Worm (Caenorhabditis elegans): ENCODE results near the gene chtl-1.

The chtl-1 gene

ce11 chrX:5387629-5388028 lies 23.5 kb upstream of the chtl-1 start:
- TF ChIP-seq nhr-85 (tag) (no peak), alr-1 (tag; optimal IDR thresholded peaks at IDR 0.05; ENCODE audit: borderline replicate concordance) (no peak), swsn-7 (tag; optimal IDR thresholded peaks at IDR 0.05) (peak; percentile 12), irx-1 (tag; optimal IDR thresholded peaks at IDR 0.05) (no peak), ets-5 (GFP tag; IDR thresholded peaks at IDR 0.05) (no peak), nhr-12 (tag; optimal IDR thresholded peaks at IDR 0.05) (no peak), hlh-4 (tag; optimal IDR thresholded peaks at IDR 0.05) (peak; percentile 86), unc-30 (tag; optimal IDR thresholded peaks at IDR 0.05) (no peak), isw-1 (GFP tag; IDR thresholded peaks at IDR 0.05) (no peak), mdl-1 (tag; optimal IDR thresholded peaks at IDR 0.05) (no peak), ceh-63 (GFP tag; optimal IDR thresholded peaks at IDR 0.05) (no peak), elt-3 (tag; optimal IDR thresholded peaks at IDR 0.05) (no peak), egl-13 (tag; optimal IDR thresholded peaks at IDR 0.05) (no peak), sup-37 (GFP tag; optimal IDR thresholded peaks at IDR 0.05) (no peak), ama-1 (optimal IDR thresholded peaks at IDR 0.05) (no peak), lin-13 (GFP tag; optimal IDR thresholded peaks at IDR 0.05) (no peak), pax-3 (tag; optimal IDR thresholded peaks at IDR 0.05) (no peak), sox-4 (tag; optimal IDR thresholded peaks at IDR 0.05) (peak; percentile 38), lin-14 (GFP tag; optimal IDR thresholded peaks at IDR 0.05) (peak; percentile 53), grh-1 (GFP tag; IDR thresholded peaks at IDR 0.05) (no peak), nhr-237 (tag; optimal IDR thresholded peaks at IDR 0.05) (no peak), mef-2 (tag; optimal IDR thresholded peaks at IDR 0.05) (no peak), nhr-71 (tag; optimal IDR thresholded peaks at IDR 0.05) (peak; percentile 74), fkh-8 (tag; optimal IDR thresholded peaks at IDR 0.05) (peak; percentile 88), lin-15B (tag; optimal IDR thresholded peaks at IDR 0.05) (no peak), elt-2 (tag; optimal IDR thresholded peaks at IDR 0.05) (no peak), vab-15 (tag; optimal IDR thresholded peaks at IDR 0.05) (no peak), nhr-28 (tag; optimal IDR thresholded peaks at IDR 0.05) (no peak), mep-1 (tag; optimal IDR thresholded peaks at IDR 0.05) (peak; percentile 1), tbx-2 (tag; optimal IDR thresholded peaks at IDR 0.05) (no peak), zag-1 (tag; optimal IDR thresholded peaks at IDR 0.05) (no peak), nhr-84 (tag; optimal IDR thresholded peaks at IDR 0.05) (no peak), nhr-20 (tag; optimal IDR thresholded peaks at IDR 0.05) (no peak), nhr-47 (tag; optimal IDR thresholded peaks at IDR 0.05) (peak; percentile 65), lin-35 (GFP tag; optimal IDR thresholded peaks at IDR 0.05) (no peak), nhr-76 (tag; optimal IDR thresholded peaks at IDR 0.05) (no peak), pag-3 (tag; optimal IDR thresholded peaks at IDR 0.05; ENCODE audit: borderline replicate concordance, insufficient read depth) (no peak), ceh-8 (GFP tag; optimal IDR thresholded peaks at IDR 0.05) (peak; percentile 49), nhr-11 (tag; optimal IDR thresholded peaks at IDR 0.05) (peak; percentile 30), ceh-90 (tag; optimal IDR thresholded peaks at IDR 0.05) (no peak), efl-1 (optimal IDR thresholded peaks at IDR 0.05) (no peak), efl-1 (GFP tag; optimal IDR thresholded peaks at IDR 0.05 in 1 of 2) (peak in 1 of 2 experiments; percentile 33), hlh-17 (GFP tag; optimal IDR thresholded peaks at IDR 0.05; ENCODE audit: borderline replicate concordance) (no peak)

- no peak for TF ChIP-seq vab-15 (tag; optimal IDR thresholded peaks at IDR 0.05)
- TF ChIP-seq aha-1 (tag; optimal IDR thresholded peaks at IDR 0.05), result no peak
Observed at ce11 chrX:5386558-5386957, 22.4 kb upstream of the chtl-1 start, which contains the start of gene kcnl-3. Gene kcnl-3 (plus strand): TSS chrX:5386858.
